Worm (Caenorhabditis elegans): ENCODE measurements around the gene C08B6.5.

The C08B6.5 gene

ce11 chrV:10083999-10084468 is 33.5 kb upstream of the C08B6.5 start, which contains the start of gene nhr-12:
nhr-12 (minus strand) TSS chrV:10084049.
- no peak for TF ChIP-seq ets-7 (tag; optimal IDR thresholded peaks at IDR 0.05)
- TF ChIP-seq ama-1 (optimal IDR thresholded peaks at IDR 0.05): no peak

ce11 chrV:10084864-10085263 is 32.7 kb upstream of the C08B6.5 start, which contains the start of gene R04B5.6:
R04B5.6 (plus strand) TSS chrV:10085164.
- TF ChIP-seq pes-1 (GFP tag; IDR thresholded peaks at IDR 0.05): no peak
- TF ChIP-seq sea-1 (GFP tag; conservative IDR thresholded peaks at IDR 0.05): no peak
- TF ChIP-seq ceh-13 (GFP tag; optimal IDR thresholded peaks at IDR 0.05): no peak
- TF ChIP-seq scrt-1 (GFP tag; IDR thresholded peaks at IDR 0.05): no peak
- TF ChIP-seq aly-1 (tag; optimal IDR thresholded peaks at IDR 0.05): no peak
- TF ChIP-seq hmbx-1 (tag; optimal IDR thresholded peaks at IDR 0.05): no peak
- TF ChIP-seq tra-4 (tag; optimal IDR thresholded peaks at IDR 0.05): no peak
- no peak for TF ChIP-seq ama-1 (optimal IDR thresholded peaks at IDR 0.05)
- TF ChIP-seq tbx-11 (GFP tag; IDR thresholded peaks at IDR 0.05): no peak
- no peak for TF ChIP-seq B0310.2 (tag; optimal IDR thresholded peaks at IDR 0.05)
- no peak for TF ChIP-seq hnd-1 (tag; optimal IDR thresholded peaks at IDR 0.05)

- no peak for TF ChIP-seq tbx-37 (GFP tag; conservative IDR thresholded peaks at IDR 0.05)
- no peak for TF ChIP-seq hnd-1 (tag; optimal IDR thresholded peaks at IDR 0.05)
- no peak for TF ChIP-seq B0310.2 (tag; optimal IDR thresholded peaks at IDR 0.05)
- no peak for TF ChIP-seq ets-7 (tag; optimal IDR thresholded peaks at IDR 0.05)
- TF ChIP-seq pes-1 (GFP tag; IDR thresholded peaks at IDR 0.05): no peak
- TF ChIP-seq tra-4 (tag; optimal IDR thresholded peaks at IDR 0.05): no peak
- TF ChIP-seq flt-1 (GFP tag; IDR thresholded peaks at IDR 0.05): no peak
- TF ChIP-seq hmg-4 (GFP tag; optimal IDR thresholded peaks at IDR 0.05): no peak
- no peak for TF ChIP-seq ceh-36 (tag; optimal IDR thresholded peaks at IDR 0.05)
- no peak for TF ChIP-seq scrt-1 (GFP tag; IDR thresholded peaks at IDR 0.05)
- TF ChIP-seq sea-1 (GFP tag; conservative IDR thresholded peaks at IDR 0.05): no peak
- TF ChIP-seq tbx-11 (GFP tag; IDR thresholded peaks at IDR 0.05): no peak
- no peak for TF ChIP-seq ceh-13 (GFP tag; optimal IDR thresholded peaks at IDR 0.05)
Measured at ce11 chrV:10086141-10086540, 31.4 kb upstream of the C08B6.5 start.

- no peak for TF ChIP-seq B0310.2 (tag; optimal IDR thresholded peaks at IDR 0.05)
- no peak for TF ChIP-seq tra-4 (tag; optimal IDR thresholded peaks at IDR 0.05)
- no peak for TF ChIP-seq F13C5.2 (tag; optimal IDR thresholded peaks at IDR 0.05)
- no peak for TF ChIP-seq tbx-11 (GFP tag; IDR thresholded peaks at IDR 0.05)
- TF ChIP-seq ceh-36 (tag; optimal IDR thresholded peaks at IDR 0.05): no peak
Measured at ce11 chrV:10087103-10087502, 30.5 kb upstream of the C08B6.5 start, which contains the start of gene R04B5.5. R04B5.5 (plus strand) TSS chrV:10087480.

ce11 chrV:10090461-10090860 is 27.1 kb upstream of the C08B6.5 start, which contains the start of gene R04B5.7:
R04B5.7 (minus strand) TSS chrV:10090561.
- TF ChIP-seq flt-1 (GFP tag; IDR thresholded peaks at IDR 0.05): no peak
- TF ChIP-seq hnd-1 (tag; optimal IDR thresholded peaks at IDR 0.05): no peak
- TF ChIP-seq tbx-11 (GFP tag; IDR thresholded peaks at IDR 0.05): no peak
- TF ChIP-seq aly-1 (tag; optimal IDR thresholded peaks at IDR 0.05): no peak
- no peak for TF ChIP-seq ets-7 (tag; optimal IDR thresholded peaks at IDR 0.05)

ce11 chrV:10091152-10091551 is 26.4 kb upstream of the C08B6.5 start, which contains the start of gene R04B5.11:
R04B5.11 (minus strand) TSS chrV:10091252.
- TF ChIP-seq hnd-1 (tag; optimal IDR thresholded peaks at IDR 0.05) (no peak), hmbx-1 (tag; optimal IDR thresholded peaks at IDR 0.05) (no peak), pes-1 (GFP tag; IDR thresholded peaks at IDR 0.05) (no peak), aly-1 (tag; optimal IDR thresholded peaks at IDR 0.05) (no peak), tbx-37 (GFP tag; conservative IDR thresholded peaks at IDR 0.05) (no peak), tra-4 (tag; optimal IDR thresholded peaks at IDR 0.05) (no peak), hmg-4 (GFP tag; optimal IDR thresholded peaks at IDR 0.05) (no peak), sea-1 (GFP tag; conservative IDR thresholded peaks at IDR 0.05) (no peak), ets-7 (tag; optimal IDR thresholded peaks at IDR 0.05) (no peak), B0310.2 (tag; optimal IDR thresholded peaks at IDR 0.05) (no peak), flt-1 (GFP tag; IDR thresholded peaks at IDR 0.05) (no peak), tbx-11 (GFP tag; IDR thresholded peaks at IDR 0.05) (no peak), ama-1 (optimal IDR thresholded peaks at IDR 0.05) (no peak), ceh-36 (tag; optimal IDR thresholded peaks at IDR 0.05) (no peak)

ce11 chrV:10094374-10094773 is 23.2 kb upstream of the C08B6.5 start, which contains the start of gene srd-49:
srd-49 (plus strand) TSS chrV:10094674.
- TF ChIP-seq pes-1 (GFP tag; IDR thresholded peaks at IDR 0.05): no peak
- no peak for TF ChIP-seq aly-1 (tag; optimal IDR thresholded peaks at IDR 0.05)
- no peak for TF ChIP-seq scrt-1 (GFP tag; IDR thresholded peaks at IDR 0.05)
- no peak for TF ChIP-seq hmg-4 (GFP tag; optimal IDR thresholded peaks at IDR 0.05)
- TF ChIP-seq F13C5.2 (tag; optimal IDR thresholded peaks at IDR 0.05): no peak
- no peak for TF ChIP-seq ceh-36 (tag; optimal IDR thresholded peaks at IDR 0.05)

ce11 chrV:10096932-10097331 is 20.6 kb upstream of the C08B6.5 start:
- TF ChIP-seq hnd-1 (tag; optimal IDR thresholded peaks at IDR 0.05): no peak
- no peak for TF ChIP-seq scrt-1 (GFP tag; IDR thresholded peaks at IDR 0.05)
- TF ChIP-seq hmg-4 (GFP tag; optimal IDR thresholded peaks at IDR 0.05): no peak
- TF ChIP-seq pes-1 (GFP tag; IDR thresholded peaks at IDR 0.05): no peak
- TF ChIP-seq ets-7 (tag; optimal IDR thresholded peaks at IDR 0.05): no peak
- no peak for TF ChIP-seq B0310.2 (tag; optimal IDR thresholded peaks at IDR 0.05)
- no peak for TF ChIP-seq aly-1 (tag; optimal IDR thresholded peaks at IDR 0.05)
- no peak for TF ChIP-seq ceh-13 (GFP tag; optimal IDR thresholded peaks at IDR 0.05)
- TF ChIP-seq ama-1 (optimal IDR thresholded peaks at IDR 0.05): no peak
- no peak for TF ChIP-seq tbx-11 (GFP tag; IDR thresholded peaks at IDR 0.05)
- no peak for TF ChIP-seq F13C5.2 (tag; optimal IDR thresholded peaks at IDR 0.05)
- no peak for TF ChIP-seq sea-1 (GFP tag; conservative IDR thresholded peaks at IDR 0.05)
- TF ChIP-seq tra-4 (tag; optimal IDR thresholded peaks at IDR 0.05): no peak
- no peak for TF ChIP-seq hmbx-1 (tag; optimal IDR thresholded peaks at IDR 0.05)
- no peak for TF ChIP-seq tbx-37 (GFP tag; conservative IDR thresholded peaks at IDR 0.05)
- TF ChIP-seq ceh-36 (tag; optimal IDR thresholded peaks at IDR 0.05): no peak
- TF ChIP-seq flt-1 (GFP tag; IDR thresholded peaks at IDR 0.05): no peak
